Worm (Caenorhabditis elegans): ENCODE results near the gene C05D11.1.
A peak's percentile ranks its signal among the peaks of the same experiment; 100 is the strongest.

Gene C05D11.1

DNA sequence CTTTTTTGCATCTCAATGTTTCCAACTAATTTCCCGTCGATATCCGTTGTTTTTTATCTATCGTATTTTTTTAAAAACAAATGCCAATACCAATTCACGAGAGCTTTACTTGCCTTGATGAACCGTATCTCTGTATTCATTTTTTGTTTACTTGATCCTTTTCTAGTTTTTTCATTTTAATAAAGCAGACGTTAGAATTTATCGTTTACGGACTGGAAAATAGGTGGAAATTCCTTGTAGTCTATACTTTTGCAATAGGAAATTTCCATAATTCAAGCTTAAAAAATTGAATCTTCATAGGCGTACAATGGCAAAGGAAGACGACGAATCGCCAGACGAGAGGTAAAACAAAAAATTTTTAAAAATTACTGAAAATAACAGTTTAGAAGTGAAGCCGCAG lies 23.4 kb downstream of the C05D11.1 start, which contains the start of gene algn-1:
TSS of gene algn-1 (plus strand) at position 301 of the 400 bp plus-strand sequence.
- no peak for TF ChIP-seq zip-5 (tag; optimal IDR thresholded peaks at IDR 0.05)
- no peak for TF ChIP-seq sdc-2 (tag; optimal IDR thresholded peaks at IDR 0.05)
- TF ChIP-seq mec-3 (tag; optimal IDR thresholded peaks at IDR 0.05; ENCODE audit: borderline replicate concordance): no peak
- TF ChIP-seq T23F11.4 (GFP tag; optimal IDR thresholded peaks at IDR 0.05): no peak
- TF ChIP-seq hlh-8 (tag; optimal IDR thresholded peaks at IDR 0.05): no peak
- TF ChIP-seq gmeb-2 (tag; optimal IDR thresholded peaks at IDR 0.05): no peak
- TF ChIP-seq tbx-7 (tag; optimal IDR thresholded peaks at IDR 0.05): no peak
- no peak for TF ChIP-seq K09A11.1 (tag; optimal IDR thresholded peaks at IDR 0.05; ENCODE audit: insufficient read depth)
- no peak for TF ChIP-seq F13H6.1 (tag; optimal IDR thresholded peaks at IDR 0.05)
- no peak for TF ChIP-seq ets-4 (tag; optimal IDR thresholded peaks at IDR 0.05)
- TF ChIP-seq hlh-30 (tag; optimal IDR thresholded peaks at IDR 0.05; ENCODE audit: insufficient read depth): no peak
- TF ChIP-seq ceh-18 (tag; optimal IDR thresholded peaks at IDR 0.05): no peak

ce11 chrIII:6462610-6463009 lies 26.2 kb downstream of the C05D11.1 start, which contains the start of gene T26A5.8:
Gene T26A5.8, minus strand, starts transcription at chrIII:6462856.
- no peak for TF ChIP-seq pax-1 (tag; optimal IDR thresholded peaks at IDR 0.05)
- TF ChIP-seq ceh-14 (tag; optimal IDR thresholded peaks at IDR 0.05): no peak
- no peak for TF ChIP-seq mec-3 (tag; optimal IDR thresholded peaks at IDR 0.05; ENCODE audit: borderline replicate concordance)
- TF ChIP-seq hlh-8 (tag; optimal IDR thresholded peaks at IDR 0.05): no peak
- no peak for TF ChIP-seq ref-2 (tag; optimal IDR thresholded peaks at IDR 0.05)
- TF ChIP-seq che-1 (tag; optimal IDR thresholded peaks at IDR 0.05): no peak
- no peak for TF ChIP-seq ceh-6 (GFP tag; optimal IDR thresholded peaks at IDR 0.05)
- TF ChIP-seq fkh-10 (GFP tag; optimal IDR thresholded peaks at IDR 0.05): no peak
- TF ChIP-seq elt-2 (tag; optimal IDR thresholded peaks at IDR 0.05): no peak
- TF ChIP-seq ceh-22 (tag; optimal IDR thresholded peaks at IDR 0.05): no peak
- no peak for TF ChIP-seq rnt-1 (tag; optimal IDR thresholded peaks at IDR 0.05)
- no peak for TF ChIP-seq nhr-232 (tag; optimal IDR thresholded peaks at IDR 0.05)
- TF ChIP-seq unc-86 (tag; optimal IDR thresholded peaks at IDR 0.05): no peak
- no peak for TF ChIP-seq pha-4 (tag; optimal IDR thresholded peaks at IDR 0.05)
- TF ChIP-seq nhr-11 (tag; optimal IDR thresholded peaks at IDR 0.05): no peak
- no peak for TF ChIP-seq nfya-1 (tag; optimal IDR thresholded peaks at IDR 0.05)
- TF ChIP-seq C38D4.7 (GFP tag; optimal IDR thresholded peaks at IDR 0.05): no peak
- TF ChIP-seq ttx-3 (tag; optimal IDR thresholded peaks at IDR 0.05): no peak

ce11 chrIII:6463679-6464078 lies 27.3 kb downstream of the C05D11.1 start, which contains the start of gene dlc-1:
Gene dlc-1, minus strand, starts transcription at chrIII:6463779.
- no peak for TF ChIP-seq hlh-30 (tag; optimal IDR thresholded peaks at IDR 0.05; ENCODE audit: insufficient read depth)
- no peak for TF ChIP-seq ceh-34 (tag; optimal IDR thresholded peaks at IDR 0.05)
- no peak for TF ChIP-seq elt-2 (tag; optimal IDR thresholded peaks at IDR 0.05)
- TF ChIP-seq ceh-24 (tag; optimal IDR thresholded peaks at IDR 0.05): no peak

ce11 chrIII:6464113-6464571 lies 27.7 kb downstream of the C05D11.1 start:
- TF ChIP-seq ztf-16 (tag; optimal IDR thresholded peaks at IDR 0.05) (no peak), zip-5 (tag; optimal IDR thresholded peaks at IDR 0.05) (no peak), pqm-1 (tag; optimal IDR thresholded peaks at IDR 0.05) (peak; percentile 5), madf-2 (tag; optimal IDR thresholded peaks at IDR 0.05) (no peak), nfya-1 (tag; optimal IDR thresholded peaks at IDR 0.05) (peak; percentile 90), ets-4 (tag; optimal IDR thresholded peaks at IDR 0.05) (peak; percentile 78), fax-1 (tag; optimal IDR thresholded peaks at IDR 0.05) (no peak), gmeb-2 (tag; optimal IDR thresholded peaks at IDR 0.05) (no peak), che-1 (tag; optimal IDR thresholded peaks at IDR 0.05) (no peak), ttx-3 (tag; optimal IDR thresholded peaks at IDR 0.05) (no peak), pha-4 (tag; optimal IDR thresholded peaks at IDR 0.05) (no peak), ceh-2 (tag; optimal IDR thresholded peaks at IDR 0.05) (peak; percentile 47), ceh-6 (GFP tag; optimal IDR thresholded peaks at IDR 0.05) (no peak), pax-1 (tag; optimal IDR thresholded peaks at IDR 0.05) (no peak), fkh-10 (GFP tag; optimal IDR thresholded peaks at IDR 0.05) (no peak), pat-9 (tag; optimal IDR thresholded peaks at IDR 0.05) (peak; percentile 15), rnt-1 (tag; optimal IDR thresholded peaks at IDR 0.05) (peak; percentile 31), Y22D7AL.16 (tag; optimal IDR thresholded peaks at IDR 0.05) (peak; percentile 34), ama-1 (optimal IDR thresholded peaks at IDR 0.05) (no peak), unc-55 (GFP tag; optimal IDR thresholded peaks at IDR 0.05) (peak; percentile 28), hlh-8 (tag; optimal IDR thresholded peaks at IDR 0.05) (peak; percentile 15), ahr-1 (tag; optimal IDR thresholded peaks at IDR 0.05) (no peak), tbx-2 (tag; optimal IDR thresholded peaks at IDR 0.05) (peak; percentile 74), elt-2 (tag; optimal IDR thresholded peaks at IDR 0.05) (peak; percentile 98), hlh-13 (GFP tag; optimal IDR thresholded peaks at IDR 0.05) (no peak), C38D4.7 (GFP tag; optimal IDR thresholded peaks at IDR 0.05) (no peak), syd-9 (tag; optimal IDR thresholded peaks at IDR 0.05) (no peak), pros-1 (tag; optimal IDR thresholded peaks at IDR 0.05) (peak; percentile 71), dve-1 (tag; optimal IDR thresholded peaks at IDR 0.05) (peak; percentile 14), hlh-30 (tag; optimal IDR thresholded peaks at IDR 0.05; ENCODE audit: insufficient read depth) (peak; percentile 68)
